Worm (Caenorhabditis elegans) whole organism, young adult: ENCODE measurements around the gene Y45F10D.6.
A peak's percentile ranks its signal among the peaks of the same experiment; 100 is the strongest.

Experiments used
- F10E7.11 ChIP-seq: sonication (generic microtip); optimal IDR thresholded peaks from 2 replicates; lab custom pipeline; 2017; ENCODE audit warnings: mild to moderate bottlenecking, missing genetic modification characterization, moderate library complexity, missing compliant biosample characterization
- F22D6.2 ChIP-seq: sonication (generic microtip); optimal IDR thresholded peaks from 2 replicates; lab custom pipeline; 2016; ENCODE audit warnings: mild to moderate bottlenecking, missing genetic modification characterization, missing compliant biosample characterization
- F37B4.10 ChIP-seq: fragments of 200-800 bp; sonication (Bioruptor generic); IDR thresholded peaks from 2 replicates; pipeline ENCODE4 v1.3.6; 2022; ENCODE audit warnings: missing genetic modification characterization, missing compliant biosample characterization
- F39B2.1 ChIP-seq: fragments of 200-800 bp; sonication (Bioruptor generic); IDR thresholded peaks from 2 replicates; pipeline ENCODE4 v1.3.6; 2022; ENCODE audit warnings: missing genetic modification reagents, missing genetic modification characterization, missing compliant biosample characterization
- F57C9.4 ChIP-seq: sonication (generic microtip); optimal IDR thresholded peaks from 2 replicates; lab custom pipeline; 2017; ENCODE audit warnings: mild to moderate bottlenecking, missing genetic modification characterization, missing compliant biosample characterization
- T26A5.8 ChIP-seq: sonication (generic microtip); optimal IDR thresholded peaks from 2 replicates; lab custom pipeline; 2016; ENCODE audit warnings: missing genetic modification characterization, missing compliant biosample characterization
- Y53F4B.3 ChIP-seq: fragments of 200-800 bp; sonication (Bioruptor generic); IDR thresholded peaks from 2 replicates; pipeline ENCODE4 v1.3.6; 2022; ENCODE audit warnings: missing genetic modification reagents, missing genetic modification characterization, missing compliant biosample characterization
- Y56A3A.18 ChIP-seq: fragments of 200-800 bp; sonication (Bioruptor generic); IDR thresholded peaks from 2 replicates; pipeline ENCODE4 v1.3.6; 2022; ENCODE audit warnings: missing genetic modification reagents, missing genetic modification characterization, missing compliant biosample characterization
- aptf-3 ChIP-seq: fragments of 200-800 bp; sonication (Bioruptor generic); IDR thresholded peaks from 2 replicates; pipeline ENCODE4 v1.3.6; 2022; ENCODE audit warnings: missing genetic modification characterization, missing compliant biosample characterization
- atf-7 ChIP-seq: sonication (generic microtip); optimal IDR thresholded peaks from 2 replicates; lab custom pipeline; 2017; ENCODE audit warnings: mild to moderate bottlenecking, missing genetic modification characterization, missing compliant biosample characterization
- attf-3 ChIP-seq: fragments of 200-800 bp; sonication (Bioruptor generic); conservative IDR thresholded peaks from 2 replicates; pipeline ENCODE4 v1.3.6; 2022; ENCODE audit warnings: missing genetic modification reagents, missing genetic modification characterization, missing compliant biosample characterization
- attf-5 ChIP-seq: fragments of 200-800 bp; sonication (Bioruptor generic); optimal IDR thresholded peaks from 2 replicates; lab custom pipeline; 2018; ENCODE audit warnings: mild to moderate bottlenecking, missing genetic modification characterization, missing compliant biosample characterization
- ccch-3 ChIP-seq: fragments of 200-800 bp; sonication (Bioruptor generic); optimal IDR thresholded peaks from 2 replicates; lab custom pipeline; 2018; ENCODE audit warnings: mild to moderate bottlenecking, missing genetic modification characterization, missing compliant biosample characterization
- cebp-2 ChIP-seq: fragments of 200-800 bp; sonication (Bioruptor generic); IDR thresholded peaks from 2 replicates; pipeline ENCODE4 v1.3.6; 2022; ENCODE audit warnings: missing genetic modification characterization, missing compliant biosample characterization
- ceh-100 ChIP-seq: fragments of 200-800 bp; sonication (Bioruptor generic); IDR thresholded peaks from 2 replicates; pipeline ENCODE4 v1.3.6; 2022; ENCODE audit warnings: missing genetic modification reagents, missing genetic modification characterization, missing compliant biosample characterization
- ceh-27 ChIP-seq: fragments of 200-800 bp; sonication (Bioruptor generic); optimal IDR thresholded peaks from 2 replicates; lab custom pipeline; 2018; ENCODE audit warnings: mild to moderate bottlenecking, missing genetic modification characterization, moderate library complexity, missing compliant biosample characterization
- ceh-40 ChIP-seq: fragments of 200-800 bp; sonication (Bioruptor generic); IDR thresholded peaks from 2 replicates; pipeline ENCODE4 v1.3.6; 2022; ENCODE audit warnings: missing genetic modification characterization, missing compliant biosample characterization
- ceh-58 ChIP-seq: fragments of 200-800 bp; sonication (Bioruptor generic); IDR thresholded peaks from 2 replicates; pipeline ENCODE4 v1.3.6; 2022; ENCODE audit warnings: missing genetic modification characterization, missing compliant biosample characterization
- die-1 ChIP-seq: sonication (generic microtip); optimal IDR thresholded peaks from 2 replicates; lab custom pipeline; 2016; ENCODE audit warnings: missing genotype, mild to moderate bottlenecking, missing genetic modification characterization, missing compliant biosample characterization
- efl-1 ChIP-seq: fragments of 150-350 bp; optimal IDR thresholded peaks from 2 replicates; lab custom pipeline; 2014; ENCODE audit warnings: missing biosample characterization, missing genetic modification reagents, missing genetic modification characterization
- egl-18 ChIP-seq: fragments of 200-800 bp; sonication (Bioruptor generic); IDR thresholded peaks from 2 replicates; pipeline ENCODE4 v1.3.6; 2022; ENCODE audit warnings: missing genetic modification reagents, missing genetic modification characterization, missing compliant biosample characterization
- him-1 ChIP-seq: sonication (generic microtip); optimal IDR thresholded peaks from 2 replicates; lab custom pipeline; 2016; ENCODE audit warnings: missing genotype, missing genetic modification reagents, missing genetic modification characterization, missing compliant biosample characterization
- hlh-26 ChIP-seq: fragments of 200-800 bp; sonication (Bioruptor generic); conservative IDR thresholded peaks from 2 replicates; pipeline ENCODE4 v1.3.6; 2022; ENCODE audit warnings: missing genetic modification reagents, missing genetic modification characterization, missing compliant biosample characterization
- hmg-20 ChIP-seq: fragments of 200-800 bp; sonication (Bioruptor generic); IDR thresholded peaks from 2 replicates; pipeline ENCODE4 v1.3.6; 2022; ENCODE audit warnings: missing genetic modification reagents, missing genetic modification characterization, missing compliant biosample characterization
- hrde-1 ChIP-seq: sonication (generic microtip); optimal IDR thresholded peaks from 2 replicates; lab custom pipeline; 2016; ENCODE audit warnings: missing genetic modification characterization, mild to moderate bottlenecking, missing compliant biosample characterization, moderate library complexity, missing genotype, missing genetic modification reagents, borderline replicate concordance
- hsf-1 ChIP-seq: fragments of 200-800 bp; sonication (Bioruptor generic); IDR thresholded peaks from 2 replicates; pipeline ENCODE4 v1.3.6; 2022; ENCODE audit warnings: missing genetic modification reagents, missing genetic modification characterization, missing compliant biosample characterization
- let-526 ChIP-seq: fragments of 200-800 bp; sonication (Bioruptor generic); IDR thresholded peaks from 2 replicates; pipeline ENCODE4 v1.3.6; 2022; ENCODE audit warnings: missing genetic modification reagents, missing genetic modification characterization, missing compliant biosample characterization
- lin-26 ChIP-seq: fragments of 200-800 bp; sonication (Bioruptor generic); IDR thresholded peaks from 2 replicates; pipeline ENCODE4 v1.3.6; 2022; ENCODE audit warnings: missing genetic modification reagents, missing genetic modification characterization, missing compliant biosample characterization
- lin-35 ChIP-seq, 3 experiments: fragments of 150-350 bp in 2 of 3; sonication (generic microtip) in 1 of 3; optimal IDR thresholded peaks; 2 replicates each; lab custom pipeline; 2014 to 2018; ENCODE audit warnings: missing biosample characterization in 3 of 3, missing genetic modification characterization in 3 of 3, missing genetic modification reagents in 3 of 3
- lin-54 ChIP-seq: fragments of 200-800 bp; sonication (Bioruptor generic); optimal IDR thresholded peaks from 2 replicates; lab custom pipeline; 2018; ENCODE audit warnings: mild to moderate bottlenecking, missing genetic modification characterization, missing compliant biosample characterization
- madf-10 ChIP-seq: sonication (generic microtip); optimal IDR thresholded peaks from 2 replicates; lab custom pipeline; 2016; ENCODE audit warnings: mild to moderate bottlenecking, missing genetic modification characterization, missing compliant biosample characterization
- mcd-1 ChIP-seq: fragments of 200-800 bp; sonication (Bioruptor generic); IDR thresholded peaks from 2 replicates; pipeline ENCODE4 v1.3.6; 2022; ENCODE audit warnings: missing genetic modification reagents, missing genetic modification characterization, missing compliant biosample characterization
- mel-28 ChIP-seq: sonication (generic microtip); optimal IDR thresholded peaks from 2 replicates; lab custom pipeline; 2016; ENCODE audit warnings: borderline replicate concordance, mild to moderate bottlenecking, missing genetic modification characterization, missing compliant biosample characterization
- nfya-1 ChIP-seq: sonication (generic microtip); optimal IDR thresholded peaks from 2 replicates; lab custom pipeline; 2017; ENCODE audit warnings: antibody characterized with exemption, missing compliant biosample characterization, missing genetic modification characterization, borderline replicate concordance; ENCODE audit not compliant: insufficient read depth
- nfya-2 ChIP-seq: fragments of 200-800 bp; sonication (Bioruptor generic); IDR thresholded peaks from 2 replicates; pipeline ENCODE4 v1.3.6; 2022; ENCODE audit warnings: missing genetic modification reagents, missing genetic modification characterization, missing compliant biosample characterization
- nhr-120 ChIP-seq: fragments of 200-800 bp; sonication (Bioruptor generic); IDR thresholded peaks from 2 replicates; pipeline ENCODE4 v1.3.6; 2022; ENCODE audit warnings: missing genetic modification characterization, missing compliant biosample characterization
- nhr-27 ChIP-seq: fragments of 200-800 bp; sonication (Bioruptor generic); optimal IDR thresholded peaks from 2 replicates; lab custom pipeline; 2018; ENCODE audit warnings: mild to moderate bottlenecking, missing genetic modification characterization, moderate library complexity, missing compliant biosample characterization
- rcor-1 ChIP-seq: fragments of 200-800 bp; sonication (Bioruptor generic); IDR thresholded peaks from 2 replicates; pipeline ENCODE4 v1.3.6; 2022; ENCODE audit warnings: missing genetic modification reagents, missing genetic modification characterization, missing compliant biosample characterization
- rec-8 ChIP-seq, 2 experiments: sonication (generic microtip); optimal IDR thresholded peaks; 2 replicates each; lab custom pipeline; 2016; ENCODE audit warnings: mild to moderate bottlenecking in 2 of 2, missing genetic modification characterization in 2 of 2, missing genetic modification reagents in 2 of 2, missing genotype in 2 of 2, missing biosample characterization in 1 of 2, missing compliant biosample characterization in 1 of 2, moderate library complexity in 1 of 2
- sdz-38 ChIP-seq: sonication (generic microtip); optimal IDR thresholded peaks from 2 replicates; lab custom pipeline; 2016; ENCODE audit warnings: missing genotype, missing genetic modification characterization, missing compliant biosample characterization
- snpc-1.3 ChIP-seq: sonication (generic microtip); optimal IDR thresholded peaks from 2 replicates; lab custom pipeline; 2017; ENCODE audit warnings: missing genetic modification characterization, mild to moderate bottlenecking, missing compliant biosample characterization, antibody characterized with exemption, moderate library complexity, missing genotype, missing genetic modification reagents; ENCODE audit not compliant: insufficient read depth
- snpc-3.4 ChIP-seq: sonication (generic microtip); optimal IDR thresholded peaks from 2 replicates; lab custom pipeline; 2017; ENCODE audit warnings: missing genetic modification characterization, mild to moderate bottlenecking, missing compliant biosample characterization, antibody characterized with exemption, moderate library complexity, missing genotype, missing genetic modification reagents
- sptf-2 ChIP-seq: fragments of 200-800 bp; sonication (Bioruptor generic); optimal IDR thresholded peaks from 2 replicates; lab custom pipeline; 2018; ENCODE audit warnings: mild to moderate bottlenecking, missing genetic modification characterization, missing compliant biosample characterization
- tbp1 ChIP-seq: fragments of 200-800 bp; sonication (Bioruptor generic); optimal IDR thresholded peaks from 2 replicates; lab custom pipeline; 2018; ENCODE audit warnings: mild to moderate bottlenecking, missing genetic modification characterization, missing compliant biosample characterization
- tbx-9 ChIP-seq: sonication (generic microtip); optimal IDR thresholded peaks from 2 replicates; lab custom pipeline; 2016; ENCODE audit warnings: borderline replicate concordance, missing genetic modification characterization, inconsistent platforms, missing compliant biosample characterization
- tlf-1 ChIP-seq: fragments of 200-800 bp; sonication (Bioruptor generic); optimal IDR thresholded peaks from 2 replicates; lab custom pipeline; 2018; ENCODE audit warnings: mild to moderate bottlenecking, missing genetic modification characterization, missing compliant biosample characterization
- zfh-2 ChIP-seq: fragments of 200-800 bp; sonication (Bioruptor generic); conservative IDR thresholded peaks from 2 replicates; pipeline ENCODE4 v1.3.6; 2022; ENCODE audit warnings: missing genetic modification reagents, missing genetic modification characterization, missing compliant biosample characterization
- zim-3 ChIP-seq: sonication (generic microtip); optimal IDR thresholded peaks from 2 replicates; lab custom pipeline; 2017; ENCODE audit warnings: mild to moderate bottlenecking, missing genetic modification characterization, moderate library complexity, missing compliant biosample characterization
- ztf-6 ChIP-seq: fragments of 200-800 bp; sonication (Bioruptor generic); IDR thresholded peaks from 2 replicates; pipeline ENCODE4 v1.3.6; 2022; ENCODE audit warnings: missing genetic modification reagents, missing genetic modification characterization, missing compliant biosample characterization

The Y45F10D.6 gene

ce11 chrIV:13788652-13789051 lies 9.1 kb downstream of the Y45F10D.6 start, which contains the start of the genes sas-6 and Y45F10D.7 (continued):
- peak; percentile 79 for TF ChIP-seq snpc-1.3
- TF ChIP-seq hlh-26 (GFP tag; lab: Robert Waterston, UW): no peak
- peak in 1 of 3 experiments; percentile 78 for TF ChIP-seq lin-35 (GFP tag; optimal IDR thresholded peaks at IDR 0.05; lab: Kevin White, UChicago)
- no peak for TF ChIP-seq hrde-1 (tag; lab: Kevin White, UChicago)
- no peak for TF ChIP-seq zim-3 (tag; lab: Kevin White, UChicago)
- TF ChIP-seq sptf-2 (GFP tag; lab: Kevin White, UChicago): no peak
- no peak for TF ChIP-seq mel-28 (tag; lab: Kevin White, UChicago)
- no peak for TF ChIP-seq lin-26 (GFP tag; lab: Robert Waterston, UW)
- TF ChIP-seq F37B4.10: no peak
- no peak for TF ChIP-seq let-526 (GFP tag; lab: Robert Waterston, UW)
- TF ChIP-seq madf-10 (tag; lab: Kevin White, UChicago): no peak
- TF ChIP-seq atf-7 (tag; lab: Kevin White, UChicago): no peak
- no peak for TF ChIP-seq tlf-1 (GFP tag; lab: Kevin White, UChicago)
- no peak for TF ChIP-seq ceh-27 (GFP tag; lab: Kevin White, UChicago)
- TF ChIP-seq Y56A3A.18 (GFP tag; lab: Robert Waterston, UW): no peak
- 0 out of 2 replicates have a peak, but pooled peaks have one; percentile 30 for TF ChIP-seq mcd-1 (GFP tag; lab: Robert Waterston, UW)
- TF ChIP-seq attf-5 (GFP tag; lab: Kevin White, UChicago): peak; percentile 51
- no peak for TF ChIP-seq ztf-6 (GFP tag; lab: Robert Waterston, UW)
- TF ChIP-seq nfya-1 (tag; lab: Kevin White, UChicago): no peak
- no peak for TF ChIP-seq egl-18 (GFP tag; lab: Robert Waterston, UW)
- no peak for TF ChIP-seq ceh-58
- TF ChIP-seq cebp-2 (GFP tag; lab: Robert Waterston, UW): no peak
- TF ChIP-seq T26A5.8 (tag; lab: Kevin White, UChicago): no peak
- TF ChIP-seq hsf-1 (GFP tag; lab: Robert Waterston, UW): no peak
- peak; percentile 62 for TF ChIP-seq tbp1 (GFP tag; lab: Kevin White, UChicago)
- no peak for TF ChIP-seq sdz-38
- TF ChIP-seq aptf-3 (GFP tag; lab: Robert Waterston, UW): no peak
- peak; percentile 70 for TF ChIP-seq attf-3 (GFP tag; lab: Robert Waterston, UW)
- no peak for TF ChIP-seq rec-8 (tag; optimal IDR thresholded peaks at IDR 0.05; lab: Kevin White, UChicago)
- no peak for TF ChIP-seq nhr-27 (tag; lab: Kevin White, UChicago)
- TF ChIP-seq F10E7.11 (tag; lab: Kevin White, UChicago): no peak
- peak; percentile 24 for TF ChIP-seq snpc-3.4 (tag; lab: Kevin White, UChicago)
- no peak for TF ChIP-seq tbx-9 (tag; lab: Kevin White, UChicago)
- no peak for TF ChIP-seq nfya-2
- TF ChIP-seq F39B2.1 (GFP tag; lab: Robert Waterston, UW): no peak
- TF ChIP-seq zfh-2: no peak
- no peak for TF ChIP-seq hmg-20
- TF ChIP-seq F57C9.4 (tag; lab: Kevin White, UChicago): no peak
- TF ChIP-seq ceh-40 (GFP tag; lab: Robert Waterston, UW): no peak
- 0 out of 2 replicates have a peak, but pooled peaks have one; percentile 18 for TF ChIP-seq rcor-1
- TF ChIP-seq lin-54 (GFP tag; lab: Kevin White, UChicago): peak; percentile 87
- no peak for TF ChIP-seq F22D6.2 (tag; lab: Kevin White, UChicago)
- TF ChIP-seq him-1 (tag; lab: Kevin White, UChicago): no peak
- TF ChIP-seq Y53F4B.3 (GFP tag; lab: Robert Waterston, UW): no peak
- TF ChIP-seq nhr-120 (GFP tag; lab: Robert Waterston, UW): no peak
- TF ChIP-seq ccch-3 (GFP tag; lab: Kevin White, UChicago): no peak
- no peak for TF ChIP-seq ceh-100 (GFP tag; lab: Robert Waterston, UW)
- no peak for TF ChIP-seq die-1 (tag; lab: Kevin White, UChicago)
- TF ChIP-seq efl-1: peak; percentile 89
